Fruit fly (Drosophila melanogaster): ENCODE results near the gene gammaSnap2.
A peak's percentile ranks its signal among the peaks of the same experiment; 100 is the strongest.

Gene gammaSnap2

DNA sequence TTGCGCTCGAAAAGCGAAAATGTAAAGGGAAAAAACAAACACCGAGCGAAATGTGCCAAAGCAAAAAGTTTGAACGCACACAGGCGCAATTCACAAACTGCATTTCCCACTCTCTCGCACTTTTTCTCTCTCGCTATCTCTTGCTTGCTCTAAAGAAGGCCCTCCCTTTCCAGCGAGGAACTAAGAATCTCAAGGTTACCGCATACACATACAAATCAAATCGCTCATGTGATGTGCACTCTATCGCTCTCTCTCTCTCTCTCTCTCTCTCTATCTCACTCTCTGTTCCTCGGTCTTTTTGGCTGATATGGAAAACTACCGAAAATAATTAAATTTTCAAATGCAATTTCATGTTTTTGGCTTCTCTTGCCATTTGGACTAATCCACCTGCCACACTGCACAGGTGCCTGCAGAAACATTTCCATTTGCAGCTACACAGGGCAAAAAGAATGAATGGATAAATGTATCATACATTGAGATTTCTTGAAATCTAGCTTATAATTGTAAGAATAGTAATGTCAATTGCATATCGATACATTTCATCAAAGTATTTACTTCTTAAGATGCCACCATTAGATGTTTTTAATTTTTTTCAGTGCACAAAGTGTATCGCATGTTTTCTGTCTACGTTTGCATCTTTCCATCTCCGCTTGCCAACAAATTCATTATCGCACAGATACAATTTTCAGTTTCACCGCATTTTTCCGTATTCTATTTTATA, 41.8 kb downstream of the gammaSnap2 start (continued):
- TF ChIP-seq nau (GFP tag; optimal IDR thresholded peaks at IDR 0.05) (no peak), CG12744 (GFP tag; optimal IDR thresholded peaks at IDR 0.05) (no peak), Mrtf (GFP tag; IDR thresholded peaks at IDR 0.05) (0 out of 3 replicates have a peak, but pooled peaks have one; percentile 29), Blimp-1 (GFP tag; optimal IDR thresholded peaks at IDR 0.05) (peak; percentile 49), Jarid2 (GFP tag; optimal IDR thresholded peaks at IDR 0.05) (no peak), pnt (GFP tag; optimal IDR thresholded peaks at IDR 0.05) (no peak), CG43689 (GFP tag; IDR thresholded peaks at IDR 0.05) (0 out of 2 replicates have a peak, but pooled peaks have one; percentile 6), CG1832 (GFP tag; optimal IDR thresholded peaks at IDR 0.05) (peak; percentile 58), lilli (GFP tag; optimal IDR thresholded peaks at IDR 0.05) (no peak), CG10979 (tag; optimal IDR thresholded peaks at IDR 0.05) (peak; percentile 25), CG6272 (GFP tag; IDR thresholded peaks at IDR 0.05) (no peak), bcd (GFP tag; optimal IDR thresholded peaks at IDR 0.05) (no peak), Aef1 (GFP tag; IDR thresholded peaks at IDR 0.05) (peak; percentile 26; the same call in 1 of the 3 replicates), CG18599 (GFP tag; optimal IDR thresholded peaks at IDR 0.05) (no peak), CG2712 (tag; optimal IDR thresholded peaks at IDR 0.05) (peak; percentile 45), E2f2 (GFP tag; IDR thresholded peaks at IDR 0.05) (no peak), dmrt11E (tag; optimal IDR thresholded peaks at IDR 0.05) (peak; percentile 27), CG34422 (GFP tag; IDR thresholded peaks at IDR 0.05) (peak; percentile 61; the same call in 2 of the 3 replicates), cg (GFP tag; optimal IDR thresholded peaks at IDR 0.05) (peak; percentile 63), CG3065 (GFP tag; optimal IDR thresholded peaks at IDR 0.05) (no peak), Atf-2 (GFP tag; optimal IDR thresholded peaks at IDR 0.05) (peak; percentile 1), vvl (GFP tag; IDR thresholded peaks at IDR 0.05) (peak; percentile 61), mam (GFP tag; optimal IDR thresholded peaks at IDR 0.05) (peak; percentile 41), CG9727 (GFP tag; optimal IDR thresholded peaks at IDR 0.05) (peak; percentile 35), E2f1 (GFP tag; IDR thresholded peaks at IDR 0.05) (no peak), gsb-n (tag; optimal IDR thresholded peaks at IDR 0.05) (no peak), ind (GFP tag; optimal IDR thresholded peaks at IDR 0.05) (peak; percentile 30), Ptx1 (GFP tag; IDR thresholded peaks at IDR 0.05) (peak; percentile 55), en (GFP tag; optimal IDR thresholded peaks at IDR 0.05) (peak; percentile 2), CG3407 (GFP tag; optimal IDR thresholded peaks at IDR 0.05) (no peak), Hand (GFP tag; optimal IDR thresholded peaks at IDR 0.05) (no peak), CG8281 (tag; optimal IDR thresholded peaks at IDR 0.05) (no peak), sens (GFP tag) (peak; percentile 86), CG34376 (GFP tag; optimal IDR thresholded peaks at IDR 0.05) (no peak), cato (GFP tag; optimal IDR thresholded peaks at IDR 0.05; ENCODE audit: borderline replicate concordance) (peak; percentile 22), Med (GFP tag) (peak; percentile 57), chinmo (GFP tag; IDR thresholded peaks at IDR 0.05; ENCODE audit: partially characterized antibody) (peak; percentile 72; the same call in 2 of the 4 replicates), B-H1 (GFP tag; IDR thresholded peaks at IDR 0.05) (0 out of 3 replicates have a peak, but pooled peaks have one; percentile 12), CG3726 (GFP tag; IDR thresholded peaks at IDR 0.05) (no peak), Chrac-16 (GFP tag; optimal IDR thresholded peaks at IDR 0.05) (peak; percentile 11), dmrt99B (tag; optimal IDR thresholded peaks at IDR 0.05) (peak; percentile 57), tna (GFP tag; IDR thresholded peaks at IDR 0.05; ENCODE audit: partially characterized antibody) (no peak), CG11695 (GFP tag; IDR thresholded peaks at IDR 0.05) (0 out of 3 replicates have a peak, but pooled peaks have one; percentile 35), CG18764 (GFP tag; optimal IDR thresholded peaks at IDR 0.05) (peak; percentile 9), slp2 (GFP tag; optimal IDR thresholded peaks at IDR 0.05) (no peak), Camta (GFP tag; optimal IDR thresholded peaks at IDR 0.05) (peak; percentile 33), CkIIα-i1 (GFP tag; IDR thresholded peaks at IDR 0.05) (no peak), CG4617 (GFP tag; optimal IDR thresholded peaks at IDR 0.05; ENCODE audit: borderline replicate concordance) (no peak), sob (GFP tag; IDR thresholded peaks at IDR 0.05) (0 out of 2 replicates have a peak, but pooled peaks have one; percentile 26)

Measured in whole organism, embryonic.